Worm (Caenorhabditis elegans) whole organism, L3 larva: ENCODE measurements around the gene chil-23.

Experiments used
- R02D3.7 ChIP-seq: fragments of 150-350 bp; optimal IDR thresholded peaks from 2 replicates; lab custom pipeline; 2014; ENCODE audit warnings: missing biosample characterization, missing genetic modification characterization
- aly-2 ChIP-seq: fragments of 150-350 bp; optimal IDR thresholded peaks from 2 replicates; lab custom pipeline; 2014; ENCODE audit warnings: missing biosample characterization, missing genetic modification characterization
- ama-1 ChIP-seq: fragments of 150-350 bp; optimal IDR thresholded peaks from 2 replicates; lab custom pipeline; 2018
- ceh-28 ChIP-seq: fragments of 150-350 bp; optimal IDR thresholded peaks from 2 replicates; lab custom pipeline; 2014; ENCODE audit warnings: missing biosample characterization, missing genetic modification reagents, missing genetic modification characterization
- ceh-9 ChIP-seq: sonication (generic microtip); optimal IDR thresholded peaks from 2 replicates; lab custom pipeline; 2018; ENCODE audit warnings: missing biosample characterization, missing genetic modification characterization
- daf-12 ChIP-seq: fragments of 150-350 bp; optimal IDR thresholded peaks from 2 replicates; lab custom pipeline; 2014; ENCODE audit warnings: missing biosample characterization, missing genetic modification reagents, missing genetic modification characterization
- egl-27 ChIP-seq: sonication (generic microtip); optimal IDR thresholded peaks from 4 replicates; lab custom pipeline; 2017; ENCODE audit warnings: missing biosample characterization, missing genetic modification reagents, missing genetic modification characterization
- egl-5 ChIP-seq: fragments of 150-350 bp; optimal IDR thresholded peaks from 2 replicates; lab custom pipeline; 2017; ENCODE audit warnings: missing biosample characterization, missing genetic modification reagents, missing genetic modification characterization, inconsistent platforms
- elt-1 ChIP-seq: fragments of 150-350 bp; optimal IDR thresholded peaks from 2 replicates; lab custom pipeline; 2014; ENCODE audit warnings: missing biosample characterization, missing genetic modification characterization
- elt-2 ChIP-seq: sonication (generic microtip); optimal IDR thresholded peaks from 2 replicates; lab custom pipeline; 2016; ENCODE audit warnings: missing genetic modification reagents, mild to moderate bottlenecking, missing genetic modification characterization, missing compliant biosample characterization
- eor-1 ChIP-seq, 2 experiments: fragments of 150-350 bp; optimal IDR thresholded peaks; 2 replicates each; lab custom pipeline; 2014 to 2018; ENCODE audit warnings: missing biosample characterization in 2 of 2, missing genetic modification characterization in 2 of 2
- fkh-10 ChIP-seq: sonication (generic microtip); optimal IDR thresholded peaks from 2 replicates; lab custom pipeline; 2017; ENCODE audit warnings: missing biosample characterization, missing genetic modification reagents, missing genetic modification characterization
- fkh-2 ChIP-seq: fragments of 150-350 bp; optimal IDR thresholded peaks from 2 replicates; lab custom pipeline; 2014; ENCODE audit warnings: missing biosample characterization, missing genetic modification reagents, missing genetic modification characterization
- hmg-11 ChIP-seq: sonication (generic microtip); optimal IDR thresholded peaks from 2 replicates; lab custom pipeline; 2016; ENCODE audit warnings: missing genetic modification characterization, missing compliant biosample characterization
- jun-1 ChIP-seq: fragments of 150-350 bp; optimal IDR thresholded peaks from 2 replicates; lab custom pipeline; 2014; ENCODE audit warnings: missing biosample characterization, missing genetic modification reagents, missing genetic modification characterization
- mdl-1 ChIP-seq: fragments of 150-350 bp; optimal IDR thresholded peaks from 2 replicates; lab custom pipeline; 2014; ENCODE audit warnings: missing biosample characterization, missing genetic modification characterization
- mml-1 ChIP-seq: fragments of 150-350 bp; sonication (generic microtip); optimal IDR thresholded peaks from 3 replicates; lab custom pipeline; 2014; ENCODE audit warnings: missing biosample characterization, missing genetic modification characterization
- nfya-1 ChIP-seq: sonication (generic microtip); optimal IDR thresholded peaks from 2 replicates; lab custom pipeline; 2017; ENCODE audit warnings: missing genetic modification characterization, mild to moderate bottlenecking, missing compliant biosample characterization, antibody characterized with exemption, moderate library complexity; ENCODE audit not compliant: insufficient read depth
- nhr-43 ChIP-seq: sonication (generic microtip); optimal IDR thresholded peaks from 2 replicates; lab custom pipeline; 2016; ENCODE audit warnings: mild to moderate bottlenecking, missing genetic modification characterization, missing compliant biosample characterization; ENCODE audit not compliant: poor library complexity, severe bottlenecking
- nhr-67 ChIP-seq: fragments of 150-350 bp; optimal IDR thresholded peaks from 2 replicates; lab custom pipeline; 2014; ENCODE audit warnings: missing biosample characterization, missing genetic modification characterization
- pha-4 ChIP-seq: fragments of 150-350 bp; optimal IDR thresholded peaks from 2 replicates; lab custom pipeline; 2014; ENCODE audit warnings: missing biosample characterization, missing genetic modification reagents, missing genetic modification characterization
- pqm-1 ChIP-seq: fragments of 150-350 bp; optimal IDR thresholded peaks from 2 replicates; lab custom pipeline; 2017; ENCODE audit warnings: missing biosample characterization, missing genetic modification characterization, inconsistent platforms
- sea-2 ChIP-seq: fragments of 150-350 bp; sonication (generic microtip); optimal IDR thresholded peaks from 4 replicates; lab custom pipeline; 2014; ENCODE audit warnings: missing biosample characterization, missing genetic modification reagents, missing genetic modification characterization
- skn-1 ChIP-seq: fragments of 150-350 bp; optimal IDR thresholded peaks from 2 replicates; lab custom pipeline; 2014; ENCODE audit warnings: missing biosample characterization, missing genetic modification characterization
- snpc-4 ChIP-seq: fragments of 150-350 bp; optimal IDR thresholded peaks from 2 replicates; lab custom pipeline; 2014; ENCODE audit warnings: missing biosample characterization, missing genetic modification characterization
- unc-39 ChIP-seq: sonication (generic microtip); optimal IDR thresholded peaks from 4 replicates; lab custom pipeline; 2017; ENCODE audit warnings: missing biosample characterization, missing genetic modification characterization
- zag-1 ChIP-seq: fragments of 150-350 bp; optimal IDR thresholded peaks from 2 replicates; lab custom pipeline; 2014; ENCODE audit warnings: missing biosample characterization, missing genetic modification characterization
- ztf-4 ChIP-seq: fragments of 150-350 bp; optimal IDR thresholded peaks from 2 replicates; lab custom pipeline; 2014; ENCODE audit warnings: missing biosample characterization, missing genetic modification characterization

chil-23 gene

DNA sequence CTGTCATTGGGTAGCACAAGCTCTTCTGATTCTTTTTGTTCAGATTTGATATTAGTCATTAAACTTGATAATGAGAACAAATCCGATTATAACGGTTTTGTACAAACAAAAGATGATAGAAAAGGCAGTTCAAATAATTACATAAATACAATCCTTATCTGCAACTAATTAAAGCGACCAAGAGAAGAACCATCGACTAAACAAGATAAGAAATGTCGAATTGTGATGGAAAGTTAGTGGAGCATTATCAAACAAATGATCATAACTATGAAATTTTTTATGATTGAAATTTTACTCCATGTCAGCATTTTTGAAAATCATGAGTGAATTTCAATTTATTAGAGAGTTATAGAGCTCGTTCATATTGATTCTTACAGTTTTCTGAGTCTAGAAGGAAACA, at the start of gene chil-23:
chil-23 (minus strand) TSS at position 198 of the 400 bp plus-strand sequence.
- no peak for TF ChIP-seq snpc-4 (tag; lab: Kevin White, UChicago)
- no peak for TF ChIP-seq zag-1 (tag; lab: Kevin White, UChicago)
- no peak for TF ChIP-seq daf-12 (tag; lab: Kevin White, UChicago)
- no peak for TF ChIP-seq elt-1 (tag; lab: Kevin White, UChicago)
- no peak for TF ChIP-seq sea-2 (GFP tag; lab: Kevin White, UChicago)
- peak; percentile 82 for TF ChIP-seq jun-1 (tag; lab: Kevin White, UChicago)
- no peak for TF ChIP-seq nfya-1 (tag; lab: Kevin White, UChicago)
- peak; percentile 97 for TF ChIP-seq pqm-1
- peak; percentile 49 for TF ChIP-seq pha-4 (tag; lab: Kevin White, UChicago)
- no peak for TF ChIP-seq mdl-1 (tag; lab: Kevin White, UChicago)
- no peak for TF ChIP-seq ama-1 (lab: Kevin White, UChicago)
- no peak for TF ChIP-seq skn-1 (tag; lab: Kevin White, UChicago)
- peak; percentile 96 for TF ChIP-seq elt-2 (tag; lab: Kevin White, UChicago)

DNA sequence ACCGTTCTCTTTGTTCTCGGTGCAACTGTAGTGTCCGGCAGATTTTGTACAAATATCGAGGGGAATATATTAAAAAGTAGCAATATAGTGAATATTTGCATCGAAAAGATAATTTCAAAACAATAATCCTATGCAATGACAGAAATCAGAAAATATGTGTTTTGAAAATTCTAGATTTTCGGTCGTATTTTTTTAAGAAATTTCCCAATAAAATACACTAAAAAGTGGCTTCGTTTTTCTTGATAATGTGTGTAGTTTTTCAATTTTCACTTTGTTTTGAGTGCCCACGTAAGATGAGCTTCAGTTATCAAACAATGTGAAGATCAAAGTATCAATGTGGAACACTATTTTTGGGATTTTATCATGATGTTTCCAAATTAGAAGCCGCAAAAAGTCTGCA, 48.4 kb upstream of the chil-23 start, which contains the start of gene gcy-1:
gcy-1 (minus strand) TSS at position 101 of the 400 bp plus-strand sequence.
- TF ChIP-seq egl-5 (tag; lab: Kevin White, UChicago) (no peak), R02D3.7 (tag; lab: Kevin White, UChicago) (no peak), fkh-10 (GFP tag; lab: Kevin White, UChicago) (no peak), ztf-4 (tag; lab: Kevin White, UChicago) (no peak), unc-39 (tag; lab: Kevin White, UChicago) (no peak), skn-1 (tag; lab: Kevin White, UChicago) (no peak), sea-2 (GFP tag; lab: Kevin White, UChicago) (no peak), aly-2 (no peak)

DNA sequence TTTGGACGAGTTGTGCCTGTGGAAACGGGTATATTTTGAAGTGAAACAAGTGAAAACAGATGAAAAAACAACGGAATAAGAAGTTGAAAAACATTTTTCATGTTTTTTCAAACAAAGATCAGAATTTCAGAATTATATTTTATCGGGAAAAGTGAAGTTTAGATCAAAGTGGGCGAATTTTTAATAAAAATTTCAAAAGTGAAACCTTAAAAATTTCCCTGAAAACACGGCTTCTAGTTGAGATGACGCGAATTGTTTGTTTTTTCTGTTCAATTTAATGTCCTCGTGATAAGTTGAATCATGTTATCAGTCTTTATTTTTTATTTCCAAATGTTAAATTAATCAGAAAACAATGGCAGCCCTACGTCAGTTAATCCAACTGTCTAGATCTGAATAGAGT, 38.8 kb upstream of the chil-23 start, which contains the start of gene gcy-3:
gcy-3 (minus strand) TSS at position 101 of the 400 bp plus-strand sequence.
- TF ChIP-seq eor-1 (tag; optimal IDR thresholded peaks at IDR 0.05; lab: Kevin White, UChicago) (no peak), fkh-2 (tag; lab: Kevin White, UChicago) (no peak), egl-27 (tag; lab: Kevin White, UChicago) (no peak)
- TF ChIP-seq, all 47 proteins: peak for 0

DNA sequence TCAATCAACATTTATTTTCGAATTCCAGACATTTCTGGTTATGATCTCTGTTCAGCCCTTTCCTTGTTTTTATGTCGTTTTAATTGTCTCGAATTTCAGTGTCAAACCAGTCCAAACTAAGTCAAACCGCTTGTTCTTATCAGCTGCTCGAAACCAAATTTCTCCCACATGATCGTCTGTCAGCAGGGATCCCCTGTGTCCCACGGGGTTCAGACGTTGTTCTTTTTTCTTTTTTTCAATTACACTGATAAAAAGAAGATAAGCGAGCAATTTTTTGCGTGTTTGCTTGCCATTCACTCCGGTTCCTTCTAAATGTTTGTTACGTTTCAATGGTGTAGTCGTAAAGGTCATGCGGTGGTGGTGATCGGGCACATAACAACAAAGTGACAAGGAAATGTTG, 33.5 kb upstream of the chil-23 start:
- TF ChIP-seq elt-2 (tag; lab: Kevin White, UChicago) = peak; percentile 98
- no peak for TF ChIP-seq fkh-2 (tag; lab: Kevin White, UChicago)
- peak; percentile 68 for TF ChIP-seq pha-4 (tag; lab: Kevin White, UChicago)
- peak; percentile 78 for TF ChIP-seq jun-1 (tag; lab: Kevin White, UChicago)
- peak; percentile 78 for TF ChIP-seq pqm-1

DNA sequence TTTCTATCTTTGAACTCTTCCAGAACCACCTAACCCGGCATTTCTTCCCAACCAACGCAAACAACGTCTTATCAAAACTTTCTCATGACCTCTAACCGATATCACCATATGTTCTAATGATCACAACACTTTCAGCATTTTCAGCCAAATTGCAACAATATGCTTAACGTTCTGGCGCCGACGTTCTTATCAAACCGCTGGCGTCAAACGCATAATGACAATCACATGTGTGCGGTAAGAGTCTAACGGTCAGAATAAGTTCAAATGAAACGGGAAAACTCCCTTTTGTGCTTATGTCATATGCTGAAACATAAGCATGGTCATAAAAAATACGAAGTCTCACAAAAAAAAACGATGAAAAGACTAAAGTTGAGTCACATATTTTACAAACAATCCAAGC, 32.5 kb upstream of the chil-23 start:
- TF ChIP-seq pha-4 (tag; lab: Kevin White, UChicago) (peak; percentile 76), elt-2 (tag; lab: Kevin White, UChicago) (peak; percentile 99), pqm-1 (peak; percentile 99), hmg-11 (tag; lab: Kevin White, UChicago) (no peak), ceh-9 (tag; lab: Kevin White, UChicago) (no peak), jun-1 (tag; lab: Kevin White, UChicago) (peak; percentile 60), nhr-43 (tag; lab: Kevin White, UChicago) (no peak)
- TF ChIP-seq, all 47 proteins: peak for 4

DNA sequence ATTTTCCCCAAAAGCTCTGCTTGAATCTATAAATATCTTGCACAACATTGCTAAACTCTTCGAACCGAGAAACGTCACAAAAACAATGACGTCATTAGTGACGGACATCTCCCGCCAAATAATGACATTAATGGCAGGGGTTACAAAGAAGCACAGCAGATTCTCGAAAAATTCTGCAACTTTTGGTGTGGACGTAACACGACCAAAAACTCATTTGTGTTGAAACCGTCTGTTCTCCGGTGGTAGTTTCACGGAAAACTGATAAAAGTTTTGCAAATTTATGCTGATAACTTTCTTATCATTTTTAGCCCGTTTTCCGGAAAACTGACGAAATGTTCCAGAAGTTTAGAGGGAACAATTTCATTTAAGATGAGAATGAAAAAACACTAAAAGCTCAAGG, 30.2 kb upstream of the chil-23 start:
- TF ChIP-seq elt-2 (tag; lab: Kevin White, UChicago) (peak; percentile 79), nhr-67 (no peak), pqm-1 (peak; percentile 42)
- TF ChIP-seq, all 47 proteins: peak for 2

DNA sequence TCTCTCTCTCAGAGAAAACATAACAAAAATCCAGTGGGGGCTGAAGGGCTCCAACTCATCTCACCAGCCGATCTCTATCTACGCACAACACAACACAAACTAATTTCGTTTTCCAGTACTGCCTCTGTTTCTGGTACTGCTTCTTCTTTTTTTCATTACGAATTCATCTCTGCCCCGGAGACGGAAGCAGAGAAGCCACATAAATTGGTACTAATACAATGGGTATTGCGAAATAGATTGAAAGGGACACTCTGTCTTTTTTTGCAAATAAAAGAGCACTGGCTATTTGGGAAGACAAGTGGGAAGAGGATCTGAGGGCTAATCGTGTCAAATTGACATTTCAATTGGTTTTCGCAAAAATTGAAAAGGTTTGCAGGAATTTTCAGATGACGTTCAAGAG, 28.9 kb upstream of the chil-23 start:
- peak; percentile 27 for TF ChIP-seq nfya-1 (tag; lab: Kevin White, UChicago)
- TF ChIP-seq mml-1 (tag; lab: Kevin White, UChicago) = no peak
- TF ChIP-seq ceh-28 = no peak
